Fruit fly (Drosophila melanogaster): ENCODE results near the gene CG1090.

The CG1090 gene

dm6 chr3R:4394654-4395581 lies 35.2 kb downstream of the CG1090 start (continued):
- TF ChIP-seq CG12219 (GFP tag; optimal IDR thresholded peaks at IDR 0.05) (peak; percentile 91), tx (GFP tag; optimal IDR thresholded peaks at IDR 0.05) (peak; percentile 84)

dm6 chr3R:4397403-4398079 lies 37.9 kb downstream of the CG1090 start, which contains the start of gene CG9855:
Gene CG9855 (minus strand): TSS chr3R:4397875.
- TF ChIP-seq CG7928 (GFP tag; optimal IDR thresholded peaks at IDR 0.05) (peak; percentile 66), CTCF (GFP tag; optimal IDR thresholded peaks at IDR 0.05) (peak; percentile 91), CG13287 (GFP tag; IDR thresholded peaks at IDR 0.05; ENCODE audit: partially characterized antibody) (peak; percentile 48; the same call in 1 of the 2 replicates), CG15601 (tag; optimal IDR thresholded peaks at IDR 0.05) (peak; percentile 37), Dp (GFP tag; optimal IDR thresholded peaks at IDR 0.05) (peak; percentile 43), CG34224 (GFP tag; IDR thresholded peaks at IDR 0.05; ENCODE audit: partially characterized antibody) (0 out of 3 replicates have a peak, but pooled peaks have one; percentile 33), Pdp1 (GFP tag; optimal IDR thresholded peaks at IDR 0.05) (peak in 1 of 2 experiments; percentile 79), Blimp-1 (GFP tag; optimal IDR thresholded peaks at IDR 0.05) (peak; percentile 34), MBD-R2 (GFP tag; IDR thresholded peaks at IDR 0.05) (peak; percentile 78), Lim3 (GFP tag; IDR thresholded peaks at IDR 0.05) (no peak), CG17829 (tag; optimal IDR thresholded peaks at IDR 0.05) (peak; percentile 50), CG3847 (GFP tag; IDR thresholded peaks at IDR 0.05) (peak; percentile 16; the same call in 1 of the 2 replicates), fd102C (GFP tag; optimal IDR thresholded peaks at IDR 0.05) (no peak), row (GFP tag; IDR thresholded peaks at IDR 0.05) (peak; percentile 49), CG3995 (GFP tag; optimal IDR thresholded peaks at IDR 0.05) (peak; percentile 85), Opbp (GFP tag; IDR thresholded peaks at IDR 0.05; ENCODE audit: partially characterized antibody) (0 out of 3 replicates have a peak, but pooled peaks have one; percentile 13), CG8924 (tag; optimal IDR thresholded peaks at IDR 0.05) (peak; percentile 39), CG8290 (GFP tag; optimal IDR thresholded peaks at IDR 0.05) (peak; percentile 24), CG8290 (tag; optimal IDR thresholded peaks at IDR 0.05) (peak in 1 of 2 experiments; percentile 20), Dref (GFP tag; IDR thresholded peaks at IDR 0.05) (peak; percentile 41; the same call in 1 of the 2 replicates), Lhr (GFP tag; optimal IDR thresholded peaks at IDR 0.05) (peak; percentile 58), ftz-f1 (GFP tag; optimal IDR thresholded peaks at IDR 0.05) (peak; percentile 59), gfzf (GFP tag; optimal IDR thresholded peaks at IDR 0.05) (peak; percentile 94), Sin3A (optimal IDR thresholded peaks at IDR 0.05) (peak; percentile 18), Ets97D (GFP tag; optimal IDR thresholded peaks at IDR 0.05) (peak; percentile 45), nmo (GFP tag; optimal IDR thresholded peaks at IDR 0.05) (peak; percentile 39), CG12659 (GFP tag; optimal IDR thresholded peaks at IDR 0.05) (peak; percentile 68), CG1603 (tag; optimal IDR thresholded peaks at IDR 0.05) (peak; percentile 63), CG34376 (GFP tag; optimal IDR thresholded peaks at IDR 0.05) (no peak), phol (tag; optimal IDR thresholded peaks at IDR 0.05) (peak; percentile 32), Bgb (GFP tag; IDR thresholded peaks at IDR 0.05; ENCODE audit: partially characterized antibody) (peak; percentile 13; the same call in 1 of the 2 replicates), CG33213 (GFP tag; optimal IDR thresholded peaks at IDR 0.05) (peak; percentile 83), Hr3 (GFP tag; optimal IDR thresholded peaks at IDR 0.05) (peak; percentile 16), CG15514 (GFP tag; optimal IDR thresholded peaks at IDR 0.05) (peak; percentile 62), CG30431 (GFP tag; optimal IDR thresholded peaks at IDR 0.05) (no peak), Hr51 (GFP tag; optimal IDR thresholded peaks at IDR 0.05) (no peak), Gug (GFP tag; IDR thresholded peaks at IDR 0.05) (no peak), Fer1 (GFP tag; optimal IDR thresholded peaks at IDR 0.05) (peak; percentile 8), CG4617 (GFP tag; optimal IDR thresholded peaks at IDR 0.05; ENCODE audit: borderline replicate concordance) (peak; percentile 83), YL-1 (GFP tag; optimal IDR thresholded peaks at IDR 0.05) (peak; percentile 79), bcd (GFP tag; optimal IDR thresholded peaks at IDR 0.05) (no peak), pzg (GFP tag; optimal IDR thresholded peaks at IDR 0.05) (peak; percentile 79), ase (GFP tag; IDR thresholded peaks at IDR 0.05) (0 out of 3 replicates have a peak, but pooled peaks have one; percentile 5)

All from whole organism, embryonic.